Worm (Caenorhabditis elegans) whole organism, L2 larva: Measurements from ENCODE around the gene F08G2.4.

Source experiments
- elt-1 ChIP-seq: fragments of 150-350 bp; optimal IDR thresholded peaks from 2 replicates; lab custom pipeline; 2014; ENCODE audit warnings: missing biosample characterization, missing genetic modification characterization
- fos-1 ChIP-seq: fragments of 150-350 bp; optimal IDR thresholded peaks from 2 replicates; lab custom pipeline; 2014; ENCODE audit warnings: missing biosample characterization, missing genetic modification characterization
- lin-11 ChIP-seq: fragments of 150-350 bp; sonication (generic microtip); optimal IDR thresholded peaks from 2 replicates; lab custom pipeline; 2014; ENCODE audit warnings: missing biosample characterization, missing genetic modification characterization, inconsistent platforms, mixed read lengths
- mab-5 ChIP-seq: fragments of 150-350 bp; optimal IDR thresholded peaks from 2 replicates; lab custom pipeline; 2014; ENCODE audit warnings: missing biosample characterization, missing genetic modification characterization
- nhr-11 ChIP-seq: fragments of 150-350 bp; optimal IDR thresholded peaks from 2 replicates; lab custom pipeline; 2014; ENCODE audit warnings: missing biosample characterization, missing genetic modification characterization
- nhr-237 ChIP-seq: fragments of 150-350 bp; optimal IDR thresholded peaks from 2 replicates; lab custom pipeline; 2014; ENCODE audit warnings: missing biosample characterization, missing genetic modification characterization
- nhr-6 ChIP-seq: fragments of 150-350 bp; optimal IDR thresholded peaks from 2 replicates; lab custom pipeline; 2014; ENCODE audit warnings: missing biosample characterization, missing genetic modification characterization
- skn-1 ChIP-seq: sonication (generic microtip); optimal IDR thresholded peaks from 2 replicates; lab custom pipeline; 2017; ENCODE audit warnings: missing biosample characterization, missing genetic modification characterization
- snpc-4 ChIP-seq: fragments of 150-350 bp; optimal IDR thresholded peaks from 2 replicates; lab custom pipeline; 2014; ENCODE audit warnings: missing biosample characterization, missing genetic modification characterization
- zag-1 ChIP-seq: fragments of 150-350 bp; optimal IDR thresholded peaks from 2 replicates; lab custom pipeline; 2014; ENCODE audit warnings: missing biosample characterization, missing genetic modification characterization

DNA sequence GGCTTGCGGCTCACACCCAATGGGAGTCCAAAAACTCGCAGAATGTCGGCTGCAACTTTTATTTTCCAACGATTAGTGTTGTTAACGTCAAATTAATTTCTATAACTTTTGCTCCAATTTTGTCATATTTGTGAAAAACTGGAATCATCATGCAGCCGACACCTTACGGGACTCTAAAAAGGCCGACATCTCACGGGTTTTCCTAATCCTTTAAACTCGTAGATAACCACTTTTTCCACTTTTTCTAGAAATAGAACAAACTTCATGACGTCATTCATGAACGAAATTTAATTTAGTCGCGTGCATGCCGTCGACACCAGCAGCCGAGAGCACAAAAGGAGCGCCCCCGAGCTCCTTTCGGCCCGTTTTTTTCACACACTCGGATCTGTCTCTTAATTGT lies 17.0 kb upstream of the F08G2.4 start:
- TF ChIP-seq nhr-11 (no peak), nhr-6 (tag; lab: Kevin White, UChicago) (no peak), elt-1 (tag; lab: Kevin White, UChicago) (no peak), lin-11 (tag; lab: Kevin White, UChicago) (no peak), nhr-237 (tag; lab: Kevin White, UChicago) (no peak), mab-5 (no peak), snpc-4 (peak; percentile 76), fos-1 (tag; lab: Kevin White, UChicago) (no peak), zag-1 (tag; lab: Kevin White, UChicago) (peak; percentile 3), skn-1 (tag; lab: Kevin White, UChicago) (no peak)
